Worm (Caenorhabditis elegans): Measurements from ENCODE around the gene inx-2.

DNA sequence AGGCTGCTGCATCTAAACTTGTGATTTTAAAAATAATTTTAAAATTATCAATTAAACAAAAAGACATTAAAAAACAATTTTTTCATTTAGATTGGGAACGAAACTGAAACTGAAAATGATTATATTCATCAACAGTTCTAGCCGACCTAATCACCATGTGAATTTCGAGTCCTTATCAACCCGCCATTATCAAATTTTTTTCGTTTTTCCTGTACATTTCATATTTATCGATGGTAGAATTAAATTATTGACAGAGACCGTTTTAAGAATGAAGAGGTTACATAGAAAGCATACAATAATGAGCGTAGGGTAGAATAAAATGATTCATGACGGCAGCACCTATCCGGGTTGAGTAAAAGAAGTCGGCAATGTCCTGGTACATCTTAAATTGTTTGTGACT is 27.7 kb upstream of the inx-2 start, which contains the start of gene asm-2:
- no peak for TF ChIP-seq nhr-120 (GFP tag; IDR thresholded peaks at IDR 0.05)
- no peak for TF ChIP-seq sea-2 (GFP tag; IDR thresholded peaks at IDR 0.05)
- no peak for TF ChIP-seq T07F8.4 (tag; optimal IDR thresholded peaks at IDR 0.05)
- no peak for TF ChIP-seq B0336.3 (GFP tag; IDR thresholded peaks at IDR 0.05)
- no peak for TF ChIP-seq K12H6.12 (tag; optimal IDR thresholded peaks at IDR 0.05)
- no peak for TF ChIP-seq rpc-1 (optimal IDR thresholded peaks at IDR 0.05)
- no peak for TF ChIP-seq rpc-1 (tag; optimal IDR thresholded peaks at IDR 0.05)
- TF ChIP-seq ceh-100 (GFP tag; IDR thresholded peaks at IDR 0.05) = no peak
- TF ChIP-seq somi-1 (GFP tag; optimal IDR thresholded peaks at IDR 0.05) = no peak
- TF ChIP-seq zfh-2 (GFP tag; conservative IDR thresholded peaks at IDR 0.05) = no peak

All from whole organism, young adult.